Fruit fly (Drosophila melanogaster) whole organism, embryonic: Measurements from ENCODE around the gene CG43999.

ENCODE experiments used
- CG10274 ChIP-seq: fragments of 200-800 bp; sonication (Bioruptor generic); optimal IDR thresholded peaks from 3 replicates; lab custom pipeline; 2017; ENCODE audit warnings: missing biosample characterization, mild to moderate bottlenecking, missing genetic modification characterization
- CG12155 ChIP-seq: fragments of 200-800 bp; sonication (Bioruptor generic); optimal IDR thresholded peaks from 3 replicates; lab custom pipeline; 2016; ENCODE audit warnings: missing biosample characterization, missing genetic modification characterization
- CG12659 ChIP-seq: fragments of 200-800 bp; sonication (Bioruptor generic); optimal IDR thresholded peaks from 3 replicates; lab custom pipeline; 2017; ENCODE audit warnings: mild to moderate bottlenecking, missing biosample characterization, missing genetic modification reagents, missing genetic modification characterization
- CG13624 ChIP-seq: fragments of 200-800 bp; sonication (Bioruptor generic); optimal IDR thresholded peaks from 2 replicates; lab custom pipeline; 2016; ENCODE audit warnings: missing biosample characterization, missing genetic modification characterization
- CG14965 ChIP-seq: fragments of 200-800 bp; sonication (Bioruptor generic); optimal IDR thresholded peaks from 2 replicates; lab custom pipeline; 2016; ENCODE audit warnings: missing biosample characterization, missing genetic modification characterization, borderline replicate concordance
- CG1602 ChIP-seq: fragments of 200-800 bp; sonication (Bioruptor generic); optimal IDR thresholded peaks from 3 replicates; lab custom pipeline; 2016; ENCODE audit warnings: missing biosample characterization, missing genetic modification characterization
- CG17802 ChIP-seq: fragments of 200-800 bp; sonication (Bioruptor generic); optimal IDR thresholded peaks from 2 replicates; lab custom pipeline; 2018; ENCODE audit warnings: missing biosample characterization, mild to moderate bottlenecking, missing genetic modification characterization, moderate library complexity
- CG18011 ChIP-seq: fragments of 200-800 bp; sonication (Bioruptor generic); optimal IDR thresholded peaks from 2 replicates; lab custom pipeline; 2017; ENCODE audit warnings: missing biosample characterization, missing genetic modification characterization, mild to moderate bottlenecking, moderate library complexity, missing genotype
- CG2678 ChIP-seq: fragments of 200-800 bp; sonication (Bioruptor generic); optimal IDR thresholded peaks from 3 replicates; lab custom pipeline; 2019; ENCODE audit warnings: missing biosample characterization, mild to moderate bottlenecking, missing genetic modification characterization, moderate library complexity
- CG31224 ChIP-seq: fragments of 200-800 bp; sonication (Bioruptor generic); IDR thresholded peaks from 2 replicates; pipeline ENCODE4 v1.3.6; 2022; ENCODE audit warnings: missing biosample characterization, missing genetic modification characterization
- CG31388 ChIP-seq: fragments of 200-800 bp; sonication (Bioruptor generic); optimal IDR thresholded peaks from 2 replicates; lab custom pipeline; 2016; ENCODE audit warnings: missing biosample characterization, missing genetic modification characterization
- CG32772 ChIP-seq: fragments of 200-800 bp; sonication (Bioruptor generic); IDR thresholded peaks from 2 replicates; pipeline ENCODE4 v1.3.6; 2022; ENCODE audit warnings: missing biosample characterization, missing genetic modification characterization
- CG4730 ChIP-seq: fragments of 200-800 bp; sonication (Bioruptor generic); IDR thresholded peaks from 2 replicates; pipeline ENCODE4 v1.3.6; 2022; ENCODE audit warnings: missing biosample characterization, missing genetic modification characterization
- CG4854 ChIP-seq: fragments of 200-800 bp; sonication (Bioruptor generic); optimal IDR thresholded peaks from 2 replicates; lab custom pipeline; 2016; ENCODE audit warnings: missing biosample characterization, missing genetic modification characterization, inconsistent platforms
- CG7357 ChIP-seq: fragments of 200-800 bp; sonication (Bioruptor generic); IDR thresholded peaks from 3 replicates; pipeline ENCODE4 v1.3.6; 2022; ENCODE audit warnings: missing biosample characterization, missing genetic modification characterization
- CG9797 ChIP-seq: fragments of 200-800 bp; sonication (Bioruptor generic); optimal IDR thresholded peaks from 3 replicates; lab custom pipeline; 2018; ENCODE audit warnings: missing biosample characterization, mild to moderate bottlenecking, missing genetic modification characterization
- Chrac-16 ChIP-seq: fragments of 200-800 bp; sonication (Bioruptor generic); optimal IDR thresholded peaks from 3 replicates; lab custom pipeline; 2016; ENCODE audit warnings: missing biosample characterization, missing genetic modification characterization
- Dip2 ChIP-seq: fragments of 200-800 bp; sonication (Bioruptor generic); IDR thresholded peaks from 2 replicates; pipeline ENCODE4 v1.3.6; 2022; ENCODE audit warnings: missing biosample characterization, missing genetic modification characterization
- Dll ChIP-seq: fragments of 200-800 bp; sonication (Bioruptor generic); IDR thresholded peaks from 4 replicates; pipeline ENCODE4 v1.3.6; 2022; ENCODE audit warnings: missing biosample characterization, missing genetic modification characterization; ENCODE audit not compliant: partially characterized antibody
- Doc2 ChIP-seq: fragments of 200-800 bp; sonication (Bioruptor generic); IDR thresholded peaks from 2 replicates; pipeline ENCODE4 v1.3.6; 2022; ENCODE audit warnings: missing biosample characterization, missing genetic modification characterization
- Doc3 ChIP-seq: fragments of 200-800 bp; sonication (Bioruptor generic); IDR thresholded peaks from 3 replicates; pipeline ENCODE4 v1.3.6; 2022; ENCODE audit warnings: missing biosample characterization, missing genetic modification characterization; ENCODE audit not compliant: partially characterized antibody
- Fer3 ChIP-seq: fragments of 200-800 bp; sonication (Bioruptor generic); optimal IDR thresholded peaks from 2 replicates; lab custom pipeline; 2018; ENCODE audit warnings: missing biosample characterization, mild to moderate bottlenecking, missing genetic modification characterization, moderate library complexity
- H15 ChIP-seq: fragments of 200-800 bp; sonication (Bioruptor generic); IDR thresholded peaks from 3 replicates; pipeline ENCODE4 v1.3.6; 2022; ENCODE audit warnings: missing biosample characterization, missing genetic modification characterization
- Kr ChIP-seq: fragments of 200-800 bp; sonication (Bioruptor generic); optimal IDR thresholded peaks from 2 replicates; lab custom pipeline; 2017; ENCODE audit warnings: missing biosample characterization, mild to moderate bottlenecking, missing genetic modification characterization
- Mes4 ChIP-seq: fragments of 200-800 bp; sonication (Bioruptor generic); optimal IDR thresholded peaks from 2 replicates; lab custom pipeline; 2016; ENCODE audit warnings: missing biosample characterization, missing genetic modification characterization
- Myb ChIP-seq: fragments of 200-800 bp; sonication (Bioruptor generic); optimal IDR thresholded peaks from 2 replicates; lab custom pipeline; 2016; ENCODE audit warnings: missing biosample characterization, missing genetic modification characterization
- Nf-YB ChIP-seq: fragments of 200-800 bp; sonication (Bioruptor generic); optimal IDR thresholded peaks from 3 replicates; lab custom pipeline; 2019; ENCODE audit warnings: missing biosample characterization, mild to moderate bottlenecking, missing genetic modification characterization, moderate library complexity
- Nf-YC ChIP-seq: fragments of 200-800 bp; optimal IDR thresholded peaks from 3 replicates; lab custom pipeline; 2019; ENCODE audit warnings: missing biosample characterization, mild to moderate bottlenecking, missing genetic modification characterization, moderate library complexity
- Rx ChIP-seq: fragments of 200-800 bp; sonication (Bioruptor generic); IDR thresholded peaks from 2 replicates; pipeline ENCODE4 v1.3.6; 2022; ENCODE audit warnings: missing biosample characterization, missing genetic modification characterization
- Ssrp ChIP-seq: fragments of 200-800 bp; sonication (Bioruptor generic); optimal IDR thresholded peaks from 2 replicates; lab custom pipeline; 2018; ENCODE audit warnings: missing biosample characterization, mild to moderate bottlenecking, missing genetic modification characterization, moderate library complexity
- TFAM ChIP-seq: fragments of 200-800 bp; sonication (Bioruptor generic); optimal IDR thresholded peaks from 2 replicates; lab custom pipeline; 2017; ENCODE audit warnings: missing biosample characterization, missing genetic modification characterization, inconsistent platforms
- abd-A ChIP-seq: fragments of 200-800 bp; sonication (Bioruptor generic); optimal IDR thresholded peaks from 3 replicates; lab custom pipeline; 2019; ENCODE audit warnings: missing biosample characterization, mild to moderate bottlenecking, missing genetic modification characterization, moderate library complexity
- aop ChIP-seq: fragments of 200-800 bp; sonication (Bioruptor generic); IDR thresholded peaks from 2 replicates; pipeline ENCODE4 v1.3.6; 2022; ENCODE audit warnings: missing biosample characterization, missing genetic modification characterization
- ash1 ChIP-seq: fragments of 200-800 bp; sonication (Bioruptor generic); optimal IDR thresholded peaks from 2 replicates; lab custom pipeline; 2018; ENCODE audit warnings: missing biosample characterization, mild to moderate bottlenecking, missing genetic modification characterization
- ato ChIP-seq: fragments of 200-800 bp; sonication (Bioruptor generic); IDR thresholded peaks from 2 replicates; pipeline ENCODE4 v1.3.6; 2022; ENCODE audit warnings: missing biosample characterization, missing genetic modification characterization; ENCODE audit not compliant: partially characterized antibody
- br ChIP-seq: fragments of >200 bp; optimal IDR thresholded peaks from 2 replicates; lab custom pipeline; 2017
- cas ChIP-seq: fragments of 200-800 bp; sonication (Bioruptor generic); IDR thresholded peaks from 2 replicates; pipeline ENCODE4 v1.3.6; 2022; ENCODE audit warnings: missing biosample characterization, missing genetic modification characterization
- dati ChIP-seq: fragments of 200-800 bp; sonication (Bioruptor generic); IDR thresholded peaks from 2 replicates; pipeline ENCODE4 v1.3.6; 2022; ENCODE audit warnings: missing biosample characterization, missing genetic modification characterization
- dysf ChIP-seq: fragments of 200-800 bp; sonication (Bioruptor generic); IDR thresholded peaks from 3 replicates; pipeline ENCODE4 v1.3.6; 2022; ENCODE audit warnings: missing biosample characterization, missing genetic modification characterization
- ftz-f1 ChIP-seq: fragments of 200-800 bp; sonication (Bioruptor generic); optimal IDR thresholded peaks from 2 replicates; lab custom pipeline; 2016; ENCODE audit warnings: missing biosample characterization, missing genetic modification characterization
- jigr1 ChIP-seq: fragments of 200-800 bp; sonication (Bioruptor generic); IDR thresholded peaks from 3 replicates; pipeline ENCODE4 v1.3.6; 2022; ENCODE audit warnings: missing biosample characterization, missing genetic modification characterization
- kni ChIP-seq: fragments of 200-800 bp; sonication (Bioruptor generic); optimal IDR thresholded peaks from 3 replicates; lab custom pipeline; 2017; ENCODE audit warnings: mild to moderate bottlenecking, missing biosample characterization, missing genetic modification reagents, missing genetic modification characterization
- maf-S ChIP-seq: fragments of 200-800 bp; sonication (Bioruptor generic); optimal IDR thresholded peaks from 2 replicates; lab custom pipeline; 2016; ENCODE audit warnings: missing biosample characterization, missing genetic modification characterization
- p53 ChIP-seq: fragments of 200-800 bp; sonication (Bioruptor generic); optimal IDR thresholded peaks from 2 replicates; lab custom pipeline; 2016; ENCODE audit warnings: missing biosample characterization, missing genetic modification characterization
- phol ChIP-seq: fragments of 200-800 bp; sonication (Bioruptor generic); optimal IDR thresholded peaks from 3 replicates; lab custom pipeline; 2018; ENCODE audit warnings: missing biosample characterization, mild to moderate bottlenecking, missing genetic modification characterization, moderate library complexity
- pnt ChIP-seq: fragments of 200-800 bp; sonication (Bioruptor generic); optimal IDR thresholded peaks from 3 replicates; lab custom pipeline; 2016; ENCODE audit warnings: missing biosample characterization, missing genetic modification characterization
- pum ChIP-seq: fragments of 200-800 bp; sonication (Bioruptor generic); optimal IDR thresholded peaks from 2 replicates; lab custom pipeline; 2016; ENCODE audit warnings: missing biosample characterization, missing genetic modification characterization
- repo ChIP-seq: fragments of 200-800 bp; sonication (Bioruptor generic); optimal IDR thresholded peaks from 2 replicates; lab custom pipeline; 2016; ENCODE audit warnings: missing biosample characterization, missing genetic modification characterization
- sim ChIP-seq: fragments of 200-800 bp; sonication (Bioruptor generic); IDR thresholded peaks from 2 replicates; pipeline ENCODE4 v1.3.6; 2022; ENCODE audit warnings: missing biosample characterization, missing genetic modification characterization
- slp2 ChIP-seq: fragments of 200-800 bp; sonication (Bioruptor generic); optimal IDR thresholded peaks from 2 replicates; lab custom pipeline; 2016; ENCODE audit warnings: missing biosample characterization, missing genetic modification characterization
- sqz ChIP-seq: fragments of 200-800 bp; sonication (Bioruptor generic); optimal IDR thresholded peaks from 3 replicates; lab custom pipeline; 2018; ENCODE audit warnings: missing biosample characterization, mild to moderate bottlenecking, missing genetic modification characterization
- tin ChIP-seq: fragments of 200-800 bp; sonication (Bioruptor generic); optimal IDR thresholded peaks from 3 replicates; lab custom pipeline; 2016; ENCODE audit warnings: missing biosample characterization, missing genetic modification characterization
- tx ChIP-seq: fragments of 200-800 bp; sonication (Bioruptor generic); optimal IDR thresholded peaks from 2 replicates; lab custom pipeline; 2016; ENCODE audit warnings: missing biosample characterization, missing genetic modification characterization

The CG43999 gene

dm6 chr3R:23889922-23890321 lies 38.9 kb downstream of the CG43999 start, which contains the start of gene Pli (continued):
- TF ChIP-seq ato (GFP tag; lab: Robert Waterston, UW), result no peak
- TF ChIP-seq phol (tag; lab: Kevin White, UChicago), result peak; percentile 64
- no peak for TF ChIP-seq CG17802 (tag; lab: Kevin White, UChicago)
- TF ChIP-seq slp2 (GFP tag; lab: Kevin White, UChicago), result no peak
- no peak for TF ChIP-seq dysf
- TF ChIP-seq Nf-YB (GFP tag; lab: Kevin White, UChicago), result no peak
- TF ChIP-seq CG4854, result no peak
- peak; percentile 59 for TF ChIP-seq Myb (GFP tag; lab: Kevin White, UChicago)
- TF ChIP-seq CG12155 (GFP tag; lab: Kevin White, UChicago), result no peak
- no peak for TF ChIP-seq CG1602 (GFP tag; lab: Kevin White, UChicago)
- no peak for TF ChIP-seq dati (GFP tag; lab: Robert Waterston, UW)
- no peak for TF ChIP-seq p53 (GFP tag; lab: Kevin White, UChicago)
- TF ChIP-seq ash1, result peak; percentile 58
- TF ChIP-seq Kr (GFP tag; lab: Kevin White, UChicago), result no peak
- no peak for TF ChIP-seq CG2678 (tag; lab: Kevin White, UChicago)
- no peak for TF ChIP-seq maf-S (GFP tag; lab: Kevin White, UChicago)
- TF ChIP-seq Chrac-16, result no peak
- TF ChIP-seq sqz (GFP tag; lab: Kevin White, UChicago), result no peak
- TF ChIP-seq H15 (GFP tag; lab: Robert Waterston, UW), result no peak
- TF ChIP-seq Dip2, result no peak
- no peak for TF ChIP-seq CG31224
- TF ChIP-seq aop, result no peak
- TF ChIP-seq CG7357 (GFP tag; lab: Robert Waterston, UW), result no peak
- no peak for TF ChIP-seq CG32772
- no peak for TF ChIP-seq tin (GFP tag; lab: Kevin White, UChicago)
- TF ChIP-seq TFAM (GFP tag; lab: Kevin White, UChicago), result no peak
- no peak for TF ChIP-seq CG14965 (GFP tag; lab: Kevin White, UChicago)
- peak; percentile 2 for TF ChIP-seq ftz-f1
- no peak for TF ChIP-seq Mes4 (GFP tag; lab: Kevin White, UChicago)
- TF ChIP-seq Doc3 (GFP tag; lab: Robert Waterston, UW), result no peak
- TF ChIP-seq cas (GFP tag; lab: Robert Waterston, UW), result no peak
- TF ChIP-seq CG4730 (GFP tag; lab: Robert Waterston, UW), result no peak
- peak; percentile 42 for TF ChIP-seq CG13624 (GFP tag; lab: Kevin White, UChicago)
- TF ChIP-seq jigr1 (GFP tag; lab: Robert Waterston, UW), result no peak
- TF ChIP-seq Rx (GFP tag; lab: Robert Waterston, UW), result no peak
- no peak for TF ChIP-seq repo
- no peak for TF ChIP-seq Ssrp
- TF ChIP-seq pum (GFP tag; lab: Kevin White, UChicago), result no peak
- TF ChIP-seq Fer3, result no peak
- no peak for TF ChIP-seq sim (GFP tag; lab: Robert Waterston, UW)
- peak; percentile 77 for TF ChIP-seq CG12659 (GFP tag; lab: Kevin White, UChicago)
- TF ChIP-seq pnt (GFP tag; lab: Kevin White, UChicago), result no peak
- no peak for TF ChIP-seq CG10274 (GFP tag; lab: Kevin White, UChicago)
- TF ChIP-seq Doc2 (GFP tag; lab: Robert Waterston, UW), result no peak
- no peak for TF ChIP-seq tx (GFP tag; lab: Kevin White, UChicago)
- TF ChIP-seq Nf-YC (tag; lab: Kevin White, UChicago), result peak; percentile 46
- TF ChIP-seq Dll, result no peak
- peak; percentile 93 for TF ChIP-seq CG9797
- peak; percentile 64 for TF ChIP-seq kni (GFP tag; lab: Kevin White, UChicago)
- TF ChIP-seq CG31388 (GFP tag; lab: Kevin White, UChicago), result no peak
- TF ChIP-seq CG18011 (GFP tag; lab: Kevin White, UChicago), result no peak
- TF ChIP-seq br (lab: Kevin White, UChicago), result no peak
- peak; percentile 42 for TF ChIP-seq abd-A (tag; lab: Kevin White, UChicago)
